Worm (Caenorhabditis elegans) whole organism, late embryonic: ENCODE measurements around the gene pcp-1.

Experiments used
- fkh-6 ChIP-seq: sonication (generic microtip); optimal IDR thresholded peaks from 2 replicates; lab custom pipeline; 2016; ENCODE audit warnings: missing genetic modification characterization, missing compliant biosample characterization
- nhr-11 ChIP-seq: fragments of 150-350 bp; optimal IDR thresholded peaks from 2 replicates; lab custom pipeline; 2014; ENCODE audit warnings: missing biosample characterization, missing genetic modification characterization
- npax-4 ChIP-seq: sonication (generic microtip); optimal IDR thresholded peaks from 2 replicates; lab custom pipeline; 2016; ENCODE audit warnings: missing genetic modification characterization, missing compliant biosample characterization
- pag-3 ChIP-seq: sonication (generic microtip); optimal IDR thresholded peaks from 2 replicates; lab custom pipeline; 2016; ENCODE audit warnings: missing compliant biosample characterization, missing genetic modification characterization, borderline replicate concordance
- ttx-3 ChIP-seq: sonication (generic microtip); optimal IDR thresholded peaks from 2 replicates; lab custom pipeline; 2016; ENCODE audit warnings: missing genetic modification reagents, missing genetic modification characterization, missing compliant biosample characterization

DNA sequence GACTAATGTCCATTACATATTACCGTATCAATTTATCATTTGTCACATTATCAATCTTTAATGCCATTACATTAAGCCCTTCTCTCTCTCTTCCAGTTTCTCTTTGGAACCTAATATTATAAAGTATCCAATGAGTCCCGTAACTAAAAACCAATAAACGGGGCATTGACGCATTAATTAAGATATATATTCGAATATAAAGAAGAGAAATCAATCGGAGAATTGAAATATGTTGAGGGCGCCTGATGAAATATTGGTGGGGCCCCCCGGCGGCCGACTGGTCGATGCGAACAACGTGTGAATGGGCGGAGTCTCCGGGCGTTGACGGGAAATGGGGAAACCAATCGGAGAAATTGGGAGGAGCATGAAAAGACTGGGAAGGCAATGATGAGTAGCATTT is 25.5 kb downstream of the pcp-1 start:
- TF ChIP-seq nhr-11 (tag; lab: Kevin White, UChicago) (no peak), pag-3 (tag; lab: Kevin White, UChicago) (no peak), ttx-3 (no peak), npax-4 (tag; lab: Kevin White, UChicago) (no peak), fkh-6 (tag; lab: Kevin White, UChicago) (no peak)
